Fruit fly (Drosophila melanogaster): Measurements from ENCODE around the gene NijA.

Gene NijA

dm6 chr3L:10682725-10683367, 13.8 kb downstream of the NijA start (continued):
- no peak for TF ChIP-seq ato (GFP tag; IDR thresholded peaks at IDR 0.05; ENCODE audit: partially characterized antibody)
- TF ChIP-seq CG32767 (GFP tag; IDR thresholded peaks at IDR 0.05): peak; percentile 98
- TF ChIP-seq NFAT (GFP tag; IDR thresholded peaks at IDR 0.05): peak; percentile 86
- TF ChIP-seq Trl (optimal IDR thresholded peaks at IDR 0.05): no peak
- TF ChIP-seq Trl (GFP tag; optimal IDR thresholded peaks at IDR 0.05): peak; percentile 67
- peak; percentile 90 for TF ChIP-seq ken (GFP tag; IDR thresholded peaks at IDR 0.05)
- TF ChIP-seq NK7.1 (GFP tag; optimal IDR thresholded peaks at IDR 0.05): peak; percentile 3
- TF ChIP-seq az2 (GFP tag; optimal IDR thresholded peaks at IDR 0.05): peak; percentile 98
- TF ChIP-seq CG34224 (GFP tag; IDR thresholded peaks at IDR 0.05; ENCODE audit: partially characterized antibody): peak; percentile 41; the same call in 1 of the 3 replicates
- TF ChIP-seq chn (GFP tag; optimal IDR thresholded peaks at IDR 0.05): peak; percentile 92
- peak; percentile 72 for TF ChIP-seq CG7271 (tag; optimal IDR thresholded peaks at IDR 0.05)
- peak; percentile 97 for TF ChIP-seq grn (GFP tag; optimal IDR thresholded peaks at IDR 0.05)
- TF ChIP-seq odd (GFP tag; optimal IDR thresholded peaks at IDR 0.05): peak; percentile 99
- peak; percentile 84 for TF ChIP-seq CG8765 (GFP tag; IDR thresholded peaks at IDR 0.05)
- TF ChIP-seq CG2875 (GFP tag; optimal IDR thresholded peaks at IDR 0.05): peak; percentile 97
- TF ChIP-seq ase (GFP tag; IDR thresholded peaks at IDR 0.05): peak; percentile 94
- TF ChIP-seq CG6689 (GFP tag; IDR thresholded peaks at IDR 0.05): peak; percentile 98
- TF ChIP-seq CkIIα-i1 (GFP tag; IDR thresholded peaks at IDR 0.05): peak; percentile 80
- peak; percentile 98 for TF ChIP-seq PHDP (tag; optimal IDR thresholded peaks at IDR 0.05)
- TF ChIP-seq psq (GFP tag; optimal IDR thresholded peaks at IDR 0.05): peak; percentile 90
- TF ChIP-seq CG13894 (tag; optimal IDR thresholded peaks at IDR 0.05): peak; percentile 94
- TF ChIP-seq nerfin-2 (GFP tag; IDR thresholded peaks at IDR 0.05; ENCODE audit: partially characterized antibody): 0 out of 2 replicates have a peak, but pooled peaks have one; percentile 25
- peak; percentile 14; the same call in 1 of the 2 replicates for TF ChIP-seq inv (GFP tag; IDR thresholded peaks at IDR 0.05; ENCODE audit: partially characterized antibody)
- TF ChIP-seq Nf-YA (GFP tag; IDR thresholded peaks at IDR 0.05): peak; percentile 94
- peak; percentile 92 for TF ChIP-seq fd64A (GFP tag; optimal IDR thresholded peaks at IDR 0.05)
- peak; percentile 93 for TF ChIP-seq CG7357 (GFP tag; IDR thresholded peaks at IDR 0.05)
- TF ChIP-seq sqz (GFP tag; optimal IDR thresholded peaks at IDR 0.05): peak; percentile 97
- TF ChIP-seq lab (GFP tag; optimal IDR thresholded peaks at IDR 0.05): peak; percentile 99
- no peak for TF ChIP-seq zen2 (GFP tag; IDR thresholded peaks at IDR 0.05; ENCODE audit: partially characterized antibody)
- peak; percentile 96 for TF ChIP-seq CG12219 (GFP tag; optimal IDR thresholded peaks at IDR 0.05)
- peak; percentile 98 for TF ChIP-seq CG15011 (GFP tag; optimal IDR thresholded peaks at IDR 0.05)
- peak; percentile 68 for TF ChIP-seq CG4360 (GFP tag; IDR thresholded peaks at IDR 0.05)
- TF ChIP-seq CG5245 (GFP tag; optimal IDR thresholded peaks at IDR 0.05): peak; percentile 94
- TF ChIP-seq CG6272 (GFP tag; IDR thresholded peaks at IDR 0.05): peak; percentile 94
- TF ChIP-seq CG7928 (GFP tag; optimal IDR thresholded peaks at IDR 0.05): peak; percentile 77
- TF ChIP-seq Poxn (GFP tag; IDR thresholded peaks at IDR 0.05): peak; percentile 91
- peak; percentile 99 for TF ChIP-seq CG13775 (GFP tag; optimal IDR thresholded peaks at IDR 0.05)
- peak; percentile 86 for TF ChIP-seq CG2116 (GFP tag; optimal IDR thresholded peaks at IDR 0.05)
- peak; percentile 96 for TF ChIP-seq Aef1 (GFP tag; IDR thresholded peaks at IDR 0.05)
- TF ChIP-seq sisA (GFP tag; IDR thresholded peaks at IDR 0.05): peak; percentile 98
- TF ChIP-seq jumu (GFP tag; optimal IDR thresholded peaks at IDR 0.05): peak; percentile 69
- no peak; the same call in 1 of the 2 replicates for TF ChIP-seq hbn (GFP tag; IDR thresholded peaks at IDR 0.05; ENCODE audit: partially characterized antibody)
- peak; percentile 95 for TF ChIP-seq Ada2b (GFP tag; IDR thresholded peaks at IDR 0.05)
- no peak for TF ChIP-seq Bgb (GFP tag; IDR thresholded peaks at IDR 0.05; ENCODE audit: partially characterized antibody)
- TF ChIP-seq CG4730 (GFP tag; IDR thresholded peaks at IDR 0.05): peak; percentile 94
- peak; percentile 95 for TF ChIP-seq CG18764 (GFP tag; optimal IDR thresholded peaks at IDR 0.05)
- peak; percentile 99 for TF ChIP-seq nau (GFP tag; optimal IDR thresholded peaks at IDR 0.05)
- TF ChIP-seq CG4820 (GFP tag; optimal IDR thresholded peaks at IDR 0.05): peak; percentile 97
- TF ChIP-seq CG14965 (GFP tag; optimal IDR thresholded peaks at IDR 0.05; ENCODE audit: borderline replicate concordance): no peak
- peak; percentile 92 for TF ChIP-seq onecut (GFP tag; IDR thresholded peaks at IDR 0.05)
